Worm (Caenorhabditis elegans): Measurements from ENCODE around the gene E02H9.6.

DNA sequence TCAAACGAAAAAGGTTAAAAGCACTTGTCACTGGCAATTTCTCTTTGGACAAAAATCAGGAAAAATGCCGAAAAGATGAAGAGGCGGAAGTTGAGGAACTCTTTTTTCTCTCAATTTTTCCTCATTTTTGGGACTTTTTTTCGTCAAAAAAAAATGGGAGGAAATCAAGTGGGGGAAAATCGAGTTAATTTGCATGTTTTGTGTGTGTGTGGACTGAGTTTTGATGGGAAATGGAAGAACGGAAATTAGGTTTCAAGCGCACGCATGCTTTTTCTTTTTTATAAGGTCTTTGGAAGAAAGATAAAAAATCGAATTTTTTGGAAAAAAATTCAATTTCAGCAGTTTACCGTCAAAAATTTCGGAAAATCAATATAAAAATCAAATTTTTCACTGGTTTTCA, 44.2 kb upstream of the E02H9.6 start:
- TF ChIP-seq him-1 (tag; optimal IDR thresholded peaks at IDR 0.05) (no peak), dao-5 (tag; optimal IDR thresholded peaks at IDR 0.05) (no peak), W03F9.2 (tag; optimal IDR thresholded peaks at IDR 0.05) (no peak)

Data from whole organism, L4/young adult.